Fruit fly (Drosophila melanogaster) whole organism, embryonic: ENCODE measurements around the gene Cyp4d21.

Experiments used
- Aef1 ChIP-seq: fragments of 200-800 bp; sonication (Bioruptor generic); IDR thresholded peaks from 3 replicates; pipeline ENCODE4 v1.3.6; 2022; ENCODE audit warnings: missing biosample characterization, missing genetic modification characterization
- CG10147 ChIP-seq: fragments of 200-800 bp; sonication (Bioruptor generic); optimal IDR thresholded peaks from 2 replicates; lab custom pipeline; 2019; ENCODE audit warnings: missing biosample characterization, mild to moderate bottlenecking, missing genetic modification characterization, moderate library complexity
- CG11247 ChIP-seq: fragments of 200-800 bp; sonication (Bioruptor generic); IDR thresholded peaks from 2 replicates; pipeline ENCODE4 v1.3.6; 2022; ENCODE audit warnings: missing biosample characterization, missing genetic modification characterization
- CG11504 ChIP-seq: fragments of 200-800 bp; sonication (Bioruptor generic); optimal IDR thresholded peaks from 3 replicates; lab custom pipeline; 2019; ENCODE audit warnings: missing biosample characterization, mild to moderate bottlenecking, missing genetic modification characterization, moderate library complexity
- CG11723 ChIP-seq: fragments of 200-800 bp; sonication (Bioruptor generic); optimal IDR thresholded peaks from 2 replicates; lab custom pipeline; 2017; ENCODE audit warnings: missing biosample characterization, mild to moderate bottlenecking, missing genetic modification characterization
- CG12391 ChIP-seq: fragments of 200-800 bp; sonication (Bioruptor generic); optimal IDR thresholded peaks from 3 replicates; lab custom pipeline; 2018; ENCODE audit warnings: missing biosample characterization, mild to moderate bottlenecking, missing genetic modification characterization, moderate library complexity
- CG13894 ChIP-seq: fragments of 200-800 bp; sonication (Bioruptor generic); optimal IDR thresholded peaks from 3 replicates; lab custom pipeline; 2018; ENCODE audit warnings: missing biosample characterization, mild to moderate bottlenecking, missing genetic modification characterization, moderate library complexity
- CG14441 ChIP-seq: fragments of 200-800 bp; sonication (Bioruptor generic); IDR thresholded peaks from 2 replicates; pipeline ENCODE4 v1.3.6; 2022; ENCODE audit warnings: missing biosample characterization, missing genetic modification characterization
- CG14860 ChIP-seq: fragments of 200-800 bp; sonication (Bioruptor generic); IDR thresholded peaks from 3 replicates; pipeline ENCODE4 v1.3.6; 2022; ENCODE audit warnings: missing biosample characterization, missing genetic modification characterization; ENCODE audit not compliant: partially characterized antibody
- CG1529 ChIP-seq: fragments of 200-800 bp; sonication (Bioruptor generic); optimal IDR thresholded peaks from 3 replicates; lab custom pipeline; 2018; ENCODE audit warnings: missing biosample characterization, missing genetic modification characterization
- CG18599 ChIP-seq: fragments of 200-800 bp; sonication (Bioruptor generic); optimal IDR thresholded peaks from 3 replicates; lab custom pipeline; 2017; ENCODE audit warnings: missing biosample characterization, missing genetic modification characterization, mild to moderate bottlenecking, moderate library complexity, missing genetic modification reagents
- CG31224 ChIP-seq: fragments of 200-800 bp; sonication (Bioruptor generic); IDR thresholded peaks from 2 replicates; pipeline ENCODE4 v1.3.6; 2022; ENCODE audit warnings: missing biosample characterization, missing genetic modification characterization
- CG6654 ChIP-seq: fragments of 200-800 bp; sonication (Bioruptor generic); optimal IDR thresholded peaks from 2 replicates; lab custom pipeline; 2017; ENCODE audit warnings: missing biosample characterization, mild to moderate bottlenecking, missing genetic modification characterization
- CG7839 ChIP-seq: fragments of 200-800 bp; sonication (Bioruptor generic); optimal IDR thresholded peaks from 3 replicates; lab custom pipeline; 2018; ENCODE audit warnings: missing biosample characterization, mild to moderate bottlenecking, missing genetic modification characterization, moderate library complexity
- CG9727 ChIP-seq: fragments of 200-800 bp; sonication (Bioruptor generic); optimal IDR thresholded peaks from 3 replicates; lab custom pipeline; 2017; ENCODE audit warnings: missing biosample characterization, mild to moderate bottlenecking, missing genetic modification characterization
- CG9876 ChIP-seq: fragments of 200-800 bp; sonication (Bioruptor generic); optimal IDR thresholded peaks from 2 replicates; lab custom pipeline; 2016; ENCODE audit warnings: missing biosample characterization, missing genetic modification characterization
- Chrac-16 ChIP-seq: fragments of 200-800 bp; sonication (Bioruptor generic); optimal IDR thresholded peaks from 3 replicates; lab custom pipeline; 2016; ENCODE audit warnings: missing biosample characterization, missing genetic modification characterization
- Dip2 ChIP-seq: fragments of 200-800 bp; sonication (Bioruptor generic); IDR thresholded peaks from 2 replicates; pipeline ENCODE4 v1.3.6; 2022; ENCODE audit warnings: missing biosample characterization, missing genetic modification characterization
- Dll ChIP-seq: fragments of 200-800 bp; sonication (Bioruptor generic); IDR thresholded peaks from 4 replicates; pipeline ENCODE4 v1.3.6; 2022; ENCODE audit warnings: missing biosample characterization, missing genetic modification characterization; ENCODE audit not compliant: partially characterized antibody
- Doc3 ChIP-seq: fragments of 200-800 bp; sonication (Bioruptor generic); IDR thresholded peaks from 3 replicates; pipeline ENCODE4 v1.3.6; 2022; ENCODE audit warnings: missing biosample characterization, missing genetic modification characterization; ENCODE audit not compliant: partially characterized antibody
- E2f1 ChIP-seq: fragments of 200-800 bp; sonication (Bioruptor generic); IDR thresholded peaks from 2 replicates; pipeline ENCODE4 v1.3.6; 2022; ENCODE audit warnings: missing biosample characterization, missing genetic modification characterization
- Fer1 ChIP-seq: fragments of 200-800 bp; sonication (Bioruptor generic); optimal IDR thresholded peaks from 2 replicates; lab custom pipeline; 2017; ENCODE audit warnings: missing biosample characterization, mild to moderate bottlenecking, missing genetic modification characterization
- Hmr ChIP-seq: fragments of 200-800 bp; sonication (Bioruptor generic); optimal IDR thresholded peaks from 3 replicates; lab custom pipeline; 2017; ENCODE audit warnings: mild to moderate bottlenecking, missing biosample characterization, missing genetic modification reagents, missing genetic modification characterization
- NFAT ChIP-seq: fragments of 200-800 bp; sonication (Bioruptor generic); IDR thresholded peaks from 2 replicates; pipeline ENCODE4 v1.3.6; 2022; ENCODE audit warnings: missing biosample characterization, missing genetic modification characterization
- Optix ChIP-seq: fragments of 200-800 bp; sonication (Bioruptor generic); IDR thresholded peaks from 3 replicates; pipeline ENCODE4 v1.3.6; 2022; ENCODE audit warnings: missing biosample characterization, missing genetic modification characterization
- Usf ChIP-seq: fragments of 200-800 bp; sonication (Bioruptor generic); optimal IDR thresholded peaks from 2 replicates; lab custom pipeline; 2017; ENCODE audit warnings: missing genotype, missing biosample characterization, missing genetic modification characterization
- Xrp1 ChIP-seq: fragments of 200-800 bp; sonication (Bioruptor generic); IDR thresholded peaks from 2 replicates; pipeline ENCODE4 v1.3.6; 2022; ENCODE audit warnings: missing biosample characterization, missing genetic modification characterization
- amos ChIP-seq: fragments of 200-800 bp; sonication (Bioruptor generic); IDR thresholded peaks from 2 replicates; pipeline ENCODE4 v1.3.6; 2022; ENCODE audit warnings: missing biosample characterization, missing genetic modification characterization; ENCODE audit not compliant: partially characterized antibody
- ara ChIP-seq: fragments of 200-800 bp; sonication (Bioruptor generic); IDR thresholded peaks from 2 replicates; pipeline ENCODE4 v1.3.6; 2022; ENCODE audit warnings: missing biosample characterization, missing genetic modification characterization
- bigmax ChIP-seq: fragments of 200-800 bp; sonication (Bioruptor generic); optimal IDR thresholded peaks from 2 replicates; lab custom pipeline; 2018; ENCODE audit warnings: missing biosample characterization, mild to moderate bottlenecking, missing genetic modification characterization
- cas ChIP-seq: fragments of 200-800 bp; sonication (Bioruptor generic); IDR thresholded peaks from 2 replicates; pipeline ENCODE4 v1.3.6; 2022; ENCODE audit warnings: missing biosample characterization, missing genetic modification characterization
- dan ChIP-seq: fragments of 200-800 bp; sonication (Bioruptor generic); IDR thresholded peaks from 2 replicates; pipeline ENCODE4 v1.3.6; 2022; ENCODE audit warnings: missing biosample characterization, missing genetic modification characterization
- dimm ChIP-seq: fragments of 200-800 bp; sonication (Bioruptor generic); IDR thresholded peaks from 2 replicates; pipeline ENCODE4 v1.3.6; 2022; ENCODE audit warnings: missing biosample characterization, missing genetic modification characterization
- eyg ChIP-seq: fragments of 200-800 bp; sonication (Bioruptor generic); optimal IDR thresholded peaks from 3 replicates; lab custom pipeline; 2016; ENCODE audit warnings: missing biosample characterization, missing genetic modification characterization
- fd64A ChIP-seq: fragments of 200-800 bp; sonication (Bioruptor generic); optimal IDR thresholded peaks from 3 replicates; lab custom pipeline; 2018; ENCODE audit warnings: missing biosample characterization, mild to moderate bottlenecking, missing genetic modification characterization
- ftz-f1 ChIP-seq: fragments of 200-800 bp; sonication (Bioruptor generic); optimal IDR thresholded peaks from 2 replicates; lab custom pipeline; 2016; ENCODE audit warnings: missing biosample characterization, missing genetic modification characterization
- gt ChIP-seq: fragments of 200-800 bp; sonication (Bioruptor generic); IDR thresholded peaks from 2 replicates; pipeline ENCODE4 v1.3.6; 2022; ENCODE audit warnings: missing biosample characterization, missing genetic modification characterization
- ham ChIP-seq: fragments of 200-800 bp; sonication (Bioruptor generic); IDR thresholded peaks from 2 replicates; pipeline ENCODE4 v1.3.6; 2022; ENCODE audit warnings: missing biosample characterization, missing genetic modification characterization
- kah ChIP-seq: fragments of 200-800 bp; sonication (Bioruptor generic); optimal IDR thresholded peaks from 2 replicates; lab custom pipeline; 2018; ENCODE audit warnings: missing biosample characterization, mild to moderate bottlenecking, missing genetic modification characterization
- knrl ChIP-seq: fragments of 200-800 bp; sonication (Bioruptor generic); IDR thresholded peaks from 3 replicates; pipeline ENCODE4 v1.3.6; 2022; ENCODE audit warnings: missing biosample characterization, missing genetic modification characterization; ENCODE audit not compliant: partially characterized antibody
- mam ChIP-seq: fragments of 200-800 bp; sonication (Bioruptor generic); optimal IDR thresholded peaks from 3 replicates; lab custom pipeline; 2016; ENCODE audit warnings: missing biosample characterization, missing genetic modification characterization
- nmo ChIP-seq: fragments of 200-800 bp; sonication (Bioruptor generic); optimal IDR thresholded peaks from 2 replicates; lab custom pipeline; 2018; ENCODE audit warnings: missing biosample characterization, mild to moderate bottlenecking, missing genetic modification characterization, moderate library complexity
- onecut ChIP-seq: fragments of 200-800 bp; sonication (Bioruptor generic); IDR thresholded peaks from 2 replicates; pipeline ENCODE4 v1.3.6; 2022; ENCODE audit warnings: missing biosample characterization, missing genetic modification characterization
- pfk ChIP-seq: fragments of 200-800 bp; sonication (Bioruptor generic); optimal IDR thresholded peaks from 2 replicates; lab custom pipeline; 2018; ENCODE audit warnings: missing biosample characterization, mild to moderate bottlenecking, missing genetic modification characterization, moderate library complexity
- sisA ChIP-seq: fragments of 200-800 bp; sonication (Bioruptor generic); IDR thresholded peaks from 2 replicates; pipeline ENCODE4 v1.3.6; 2022; ENCODE audit warnings: missing biosample characterization, missing genetic modification characterization
- sug ChIP-seq: fragments of 200-800 bp; optimal IDR thresholded peaks from 2 replicates; lab custom pipeline; 2019; ENCODE audit warnings: missing biosample characterization, mild to moderate bottlenecking, missing genetic modification characterization, moderate library complexity
- twi ChIP-seq: fragments of 200-800 bp; optimal IDR thresholded peaks from 2 replicates; lab custom pipeline; 2019; ENCODE audit warnings: missing biosample characterization, mild to moderate bottlenecking, missing genetic modification characterization, moderate library complexity
- vvl ChIP-seq: fragments of 200-800 bp; sonication (Bioruptor generic); IDR thresholded peaks from 2 replicates; pipeline ENCODE4 v1.3.6; 2022; ENCODE audit warnings: missing biosample characterization, missing genetic modification characterization

The Cyp4d21 gene

DNA sequence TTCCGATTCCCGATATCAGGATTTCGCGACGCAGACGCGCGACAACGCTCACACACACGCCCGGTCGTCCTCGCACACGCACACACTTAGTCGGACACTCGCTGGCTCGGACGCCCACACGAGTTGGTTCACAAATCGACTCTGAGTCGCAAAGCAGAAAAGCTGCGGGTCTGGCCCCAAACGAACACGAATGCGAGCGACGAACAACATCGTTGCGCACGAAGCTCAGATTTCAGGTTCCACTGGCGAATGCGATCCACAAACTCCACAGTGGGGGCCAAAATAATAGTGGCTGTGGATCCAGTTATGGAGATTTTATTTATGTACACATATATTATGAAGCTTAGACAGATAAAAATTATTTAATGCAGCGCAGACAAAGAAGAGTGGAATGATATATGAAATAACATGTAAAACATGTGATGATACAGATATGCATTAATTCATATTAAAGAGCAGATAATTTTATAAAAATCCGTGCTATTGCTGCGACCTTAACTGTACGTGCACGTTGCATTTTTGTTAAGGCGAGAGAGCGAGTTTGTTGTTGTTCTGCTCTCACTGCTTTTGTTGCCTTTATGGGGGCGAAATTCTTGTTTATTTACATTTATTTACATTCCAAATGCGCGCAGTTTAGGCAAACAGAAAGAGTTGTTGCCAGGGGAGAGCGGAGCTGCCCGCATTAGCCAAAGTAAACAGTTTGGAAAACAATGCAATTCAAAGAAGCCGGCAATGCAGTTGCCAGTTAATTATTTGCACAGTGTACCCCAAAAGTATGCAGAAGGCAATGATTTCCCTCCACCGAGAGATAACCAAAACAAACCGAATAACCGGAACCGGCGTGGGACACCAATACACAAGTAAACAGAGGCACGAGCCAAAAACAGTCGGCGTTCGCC lies 28.7 kb upstream of the Cyp4d21 start (continued):
- no peak for TF ChIP-seq dimm (GFP tag; lab: Robert Waterston, UW)
- peak; percentile 69 for TF ChIP-seq CG14441
- TF ChIP-seq CG13894 (tag; lab: Kevin White, UChicago), result peak; percentile 98
- peak; percentile 30 for TF ChIP-seq CG12391 (tag; lab: Kevin White, UChicago)
- peak; percentile 63 for TF ChIP-seq eyg
- peak; percentile 84 for TF ChIP-seq CG18599 (GFP tag; lab: Kevin White, UChicago)
- peak; percentile 18 for TF ChIP-seq Usf (GFP tag; lab: Kevin White, UChicago)
- TF ChIP-seq Doc3 (GFP tag; lab: Robert Waterston, UW), result no peak
- peak; percentile 94 for TF ChIP-seq fd64A (GFP tag; lab: Kevin White, UChicago)
- TF ChIP-seq CG11723, result peak; percentile 65
- peak; percentile 81 for TF ChIP-seq CG10147 (GFP tag; lab: Kevin White, UChicago)
- peak; percentile 66 for TF ChIP-seq twi
- TF ChIP-seq kah, result peak; percentile 72
- no peak for TF ChIP-seq NFAT (GFP tag; lab: Robert Waterston, UW)
- TF ChIP-seq CG11247, result peak; percentile 46; the same call in 1 of the 2 replicates
- TF ChIP-seq sisA, result no peak; the same call in 1 of the 2 replicates
- no peak for TF ChIP-seq CG9876 (GFP tag; lab: Kevin White, UChicago)
- TF ChIP-seq gt, result no peak
- peak; percentile 90 for TF ChIP-seq CG9727
- peak; percentile 47; the same call in 1 of the 3 replicates for TF ChIP-seq Aef1
- peak; percentile 44; the same call in 1 of the 2 replicates for TF ChIP-seq cas (GFP tag; lab: Robert Waterston, UW)
- TF ChIP-seq nmo, result peak; percentile 94
- peak; percentile 22 for TF ChIP-seq bigmax
- no peak for TF ChIP-seq Dip2 (GFP tag; lab: Robert Waterston, UW)
- peak; percentile 80 for TF ChIP-seq E2f1 (GFP tag; lab: Robert Waterston, UW)
- TF ChIP-seq amos (GFP tag; lab: Robert Waterston, UW), result no peak; the same call in 1 of the 2 replicates
- peak; percentile 86 for TF ChIP-seq CG7839 (tag; lab: Kevin White, UChicago)
- TF ChIP-seq CG11504, result peak; percentile 93
- TF ChIP-seq Chrac-16 (GFP tag; lab: Kevin White, UChicago), result no peak
- TF ChIP-seq Optix (GFP tag; lab: Robert Waterston, UW), result peak; percentile 54; the same call in 1 of the 3 replicates
- TF ChIP-seq Hmr, result no peak
- TF ChIP-seq sug (tag; lab: Kevin White, UChicago), result peak; percentile 54
- TF ChIP-seq CG1529 (GFP tag; lab: Kevin White, UChicago), result peak; percentile 77
- TF ChIP-seq ftz-f1 (GFP tag; lab: Kevin White, UChicago), result no peak
- no peak for TF ChIP-seq CG31224 (GFP tag; lab: Robert Waterston, UW)
- no peak for TF ChIP-seq Dll
- TF ChIP-seq Fer1 (GFP tag; lab: Kevin White, UChicago), result peak; percentile 78
- peak; percentile 77 for TF ChIP-seq ara
- no peak; the same call in 1 of the 2 replicates for TF ChIP-seq dan
- TF ChIP-seq knrl (GFP tag; lab: Robert Waterston, UW), result no peak
- TF ChIP-seq ham (GFP tag; lab: Robert Waterston, UW), result no peak
- TF ChIP-seq CG14860, result no peak
- peak; percentile 92 for TF ChIP-seq vvl
- TF ChIP-seq CG6654 (GFP tag; lab: Kevin White, UChicago), result peak; percentile 80
- peak; percentile 95 for TF ChIP-seq Xrp1 (GFP tag; lab: Robert Waterston, UW)
- peak; percentile 33 for TF ChIP-seq pfk (GFP tag; lab: Kevin White, UChicago)
- TF ChIP-seq mam (GFP tag; lab: Kevin White, UChicago), result peak; percentile 60
- peak; percentile 73 for TF ChIP-seq onecut (GFP tag; lab: Robert Waterston, UW)
